Worm (Caenorhabditis elegans) whole organism, midembryonic: ENCODE results near the gene ZK856.18.

Experiments
- T22C8.4 ChIP-seq: fragments of 200-800 bp; sonication (Bioruptor generic); IDR thresholded peaks from 2 replicates; pipeline ENCODE4 v1.3.6; 2022; ENCODE audit warnings: missing genetic modification characterization, missing compliant biosample characterization
- cog-1 ChIP-seq: sonication (generic microtip); optimal IDR thresholded peaks from 2 replicates; lab custom pipeline; 2016; ENCODE audit warnings: missing genetic modification characterization, missing compliant biosample characterization
- flt-1 ChIP-seq: fragments of 200-800 bp; sonication (Bioruptor generic); IDR thresholded peaks from 2 replicates; pipeline ENCODE4 v1.3.6; 2022; ENCODE audit warnings: missing genetic modification characterization, missing compliant biosample characterization
- klf-2 ChIP-seq: fragments of 200-800 bp; sonication (Bioruptor generic); conservative IDR thresholded peaks from 2 replicates; pipeline ENCODE4 v1.3.6; 2022; ENCODE audit warnings: missing genetic modification reagents, missing genetic modification characterization, missing compliant biosample characterization
- med-1 ChIP-seq: sonication (generic microtip); optimal IDR thresholded peaks from 2 replicates; lab custom pipeline; 2017; ENCODE audit warnings: missing genetic modification characterization, mild to moderate bottlenecking, missing compliant biosample characterization, antibody characterized with exemption, missing genetic modification reagents; ENCODE audit not compliant: insufficient read depth
- ref-1 ChIP-seq: fragments of 200-800 bp; sonication (Bioruptor generic); conservative IDR thresholded peaks from 2 replicates; pipeline ENCODE4 v1.3.6; 2022; ENCODE audit warnings: missing genetic modification reagents, missing genetic modification characterization, missing compliant biosample characterization
- tab-1 ChIP-seq: fragments of 200-800 bp; sonication (Bioruptor generic); IDR thresholded peaks from 2 replicates; pipeline ENCODE4 v1.3.6; 2022; ENCODE audit warnings: missing genetic modification characterization, missing compliant biosample characterization
- ztf-23 ChIP-seq: fragments of 200-800 bp; sonication (Bioruptor generic); IDR thresholded peaks from 2 replicates; pipeline ENCODE4 v1.3.6; 2022; ENCODE audit warnings: missing genetic modification reagents, missing genetic modification characterization, missing compliant biosample characterization
- ztf-29 ChIP-seq: fragments of 200-800 bp; sonication (Bioruptor generic); IDR thresholded peaks from 2 replicates; pipeline ENCODE4 v1.3.6; 2022; ENCODE audit warnings: missing genetic modification reagents, missing genetic modification characterization, missing compliant biosample characterization

ZK856.18 gene

ce11 chrV:10221317-10221716, 35.5 kb upstream of the ZK856.18 start, which contains the start of the genes fipr-5 and fipr-9:
fipr-5 (minus strand) TSS chrV:10221417.
fipr-9 (plus strand) TSS chrV:10221662.
- TF ChIP-seq ztf-23 (GFP tag; lab: Robert Waterston, UW) (no peak), med-1 (GFP tag; lab: Kevin White, UChicago) (no peak), cog-1 (no peak), ref-1 (GFP tag; lab: Robert Waterston, UW) (no peak), T22C8.4 (GFP tag; lab: Robert Waterston, UW) (no peak), klf-2 (no peak), flt-1 (GFP tag; lab: Robert Waterston, UW) (no peak), ztf-29 (GFP tag; lab: Robert Waterston, UW) (no peak)

ce11 chrV:10220605-10221004, 34.8 kb upstream of the ZK856.18 start, which contains the start of gene C12D8.13:
C12D8.13 (minus strand) TSS chrV:10220705.
- TF ChIP-seq ref-1 (GFP tag; lab: Robert Waterston, UW): no peak
- TF ChIP-seq ztf-29 (GFP tag; lab: Robert Waterston, UW): no peak
- TF ChIP-seq flt-1 (GFP tag; lab: Robert Waterston, UW): no peak
- TF ChIP-seq tab-1 (GFP tag; lab: Robert Waterston, UW): no peak
- no peak for TF ChIP-seq klf-2
- TF ChIP-seq med-1 (GFP tag; lab: Kevin White, UChicago): no peak
- no peak for TF ChIP-seq T22C8.4 (GFP tag; lab: Robert Waterston, UW)
- no peak for TF ChIP-seq ztf-23 (GFP tag; lab: Robert Waterston, UW)
- no peak for TF ChIP-seq cog-1

ce11 chrV:10216724-10217123, 30.9 kb upstream of the ZK856.18 start, which contains the start of gene ZK856.14:
ZK856.14 (plus strand) TSS chrV:10217024.
- TF ChIP-seq ztf-29 (GFP tag; lab: Robert Waterston, UW) (no peak), ztf-23 (GFP tag; lab: Robert Waterston, UW) (no peak), ref-1 (GFP tag; lab: Robert Waterston, UW) (no peak), T22C8.4 (GFP tag; lab: Robert Waterston, UW) (no peak), cog-1 (no peak), med-1 (GFP tag; lab: Kevin White, UChicago) (no peak), tab-1 (GFP tag; lab: Robert Waterston, UW) (no peak), klf-2 (no peak), flt-1 (GFP tag; lab: Robert Waterston, UW) (no peak)

ce11 chrV:10212627-10213026, 26.8 kb upstream of the ZK856.18 start, which contains the start of gene hpo-40:
hpo-40 (plus strand) TSS chrV:10212927.
- TF ChIP-seq ztf-23 (GFP tag; lab: Robert Waterston, UW): no peak
- no peak for TF ChIP-seq flt-1 (GFP tag; lab: Robert Waterston, UW)
- no peak for TF ChIP-seq cog-1
- no peak for TF ChIP-seq ref-1 (GFP tag; lab: Robert Waterston, UW)
- no peak for TF ChIP-seq tab-1 (GFP tag; lab: Robert Waterston, UW)
- TF ChIP-seq med-1 (GFP tag; lab: Kevin White, UChicago): no peak
- no peak for TF ChIP-seq T22C8.4 (GFP tag; lab: Robert Waterston, UW)
- no peak for TF ChIP-seq ztf-29 (GFP tag; lab: Robert Waterston, UW)

- TF ChIP-seq flt-1 (GFP tag; lab: Robert Waterston, UW) (no peak), cog-1 (no peak), klf-2 (no peak), ztf-23 (GFP tag; lab: Robert Waterston, UW) (no peak), tab-1 (GFP tag; lab: Robert Waterston, UW) (no peak), ref-1 (GFP tag; lab: Robert Waterston, UW) (no peak), T22C8.4 (GFP tag; lab: Robert Waterston, UW) (no peak), med-1 (GFP tag; lab: Kevin White, UChicago) (no peak), ztf-29 (GFP tag; lab: Robert Waterston, UW) (no peak)
Measured at ce11 chrV:10212027-10212426, 26.2 kb upstream of the ZK856.18 start, which contains the start of gene zhit-3. zhit-3 (minus strand) TSS chrV:10212127.

- TF ChIP-seq med-1 (GFP tag; lab: Kevin White, UChicago) (no peak), klf-2 (no peak), tab-1 (GFP tag; lab: Robert Waterston, UW) (no peak), T22C8.4 (GFP tag; lab: Robert Waterston, UW) (no peak), cog-1 (no peak), ztf-23 (GFP tag; lab: Robert Waterston, UW) (no peak), ref-1 (GFP tag; lab: Robert Waterston, UW) (no peak)
Measured at ce11 chrV:10210244-10210643, 24.4 kb upstream of the ZK856.18 start, which contains the start of gene tftc-3. tftc-3 (minus strand) TSS chrV:10210344.

ce11 chrV:10206502-10206901, 20.7 kb upstream of the ZK856.18 start, which contains the start of gene rpc-25:
rpc-25 (minus strand) TSS chrV:10206602.
- TF ChIP-seq cog-1 (no peak), klf-2 (no peak), ztf-29 (GFP tag; lab: Robert Waterston, UW) (no peak), flt-1 (GFP tag; lab: Robert Waterston, UW) (no peak), ztf-23 (GFP tag; lab: Robert Waterston, UW) (no peak), med-1 (GFP tag; lab: Kevin White, UChicago) (no peak), ref-1 (GFP tag; lab: Robert Waterston, UW) (no peak), tab-1 (GFP tag; lab: Robert Waterston, UW) (no peak), T22C8.4 (GFP tag; lab: Robert Waterston, UW) (no peak)

ce11 chrV:10205483-10205882, 19.7 kb upstream of the ZK856.18 start, which contains the start of gene ZK856.16:
ZK856.16 (minus strand) TSS chrV:10205583.
- TF ChIP-seq T22C8.4 (GFP tag; lab: Robert Waterston, UW): no peak
- TF ChIP-seq klf-2: no peak
- TF ChIP-seq ztf-23 (GFP tag; lab: Robert Waterston, UW): no peak
- no peak for TF ChIP-seq med-1 (GFP tag; lab: Kevin White, UChicago)
- no peak for TF ChIP-seq ref-1 (GFP tag; lab: Robert Waterston, UW)
- no peak for TF ChIP-seq cog-1
- no peak for TF ChIP-seq flt-1 (GFP tag; lab: Robert Waterston, UW)
- no peak for TF ChIP-seq ztf-29 (GFP tag; lab: Robert Waterston, UW)
- no peak for TF ChIP-seq tab-1 (GFP tag; lab: Robert Waterston, UW)

- TF ChIP-seq med-1 (GFP tag; lab: Kevin White, UChicago): no peak
- TF ChIP-seq tab-1 (GFP tag; lab: Robert Waterston, UW): no peak
- TF ChIP-seq ztf-29 (GFP tag; lab: Robert Waterston, UW): no peak
- TF ChIP-seq ztf-23 (GFP tag; lab: Robert Waterston, UW): no peak
- TF ChIP-seq T22C8.4 (GFP tag; lab: Robert Waterston, UW): no peak
- no peak for TF ChIP-seq klf-2
- no peak for TF ChIP-seq cog-1
Measured at ce11 chrV:10204863-10205338, 19.1 kb upstream of the ZK856.18 start, which contains the start of the genes ZK856.19 and ZK856.11. ZK856.19 (minus strand) TSS chrV:10204913. ZK856.11 (minus strand) TSS chrV:10204938.
